Worm (Caenorhabditis elegans) whole organism, L1 larva: ENCODE measurements around the gene Y37H2A.18.

Source experiments
- C04F5.9 ChIP-seq: sonication (generic microtip); optimal IDR thresholded peaks from 2 replicates; lab custom pipeline; 2016; ENCODE audit warnings: missing genetic modification characterization, missing compliant biosample characterization
- C16A3.4 ChIP-seq: fragments of 150-350 bp; optimal IDR thresholded peaks from 2 replicates; lab custom pipeline; 2014; ENCODE audit warnings: missing biosample characterization, missing genetic modification characterization
- C34B4.2 ChIP-seq: sonication (generic microtip); optimal IDR thresholded peaks from 2 replicates; lab custom pipeline; 2017; ENCODE audit warnings: mild to moderate bottlenecking, missing genetic modification characterization, missing compliant biosample characterization
- F16B12.6 ChIP-seq: fragments of 150-350 bp; optimal IDR thresholded peaks from 2 replicates; lab custom pipeline; 2014; ENCODE audit warnings: missing biosample characterization, missing genetic modification characterization
- alr-1 ChIP-seq: fragments of 200-800 bp; sonication (Bioruptor generic); optimal IDR thresholded peaks from 2 replicates; lab custom pipeline; 2018; ENCODE audit warnings: borderline replicate concordance, mild to moderate bottlenecking, missing genetic modification characterization, missing compliant biosample characterization
- ceh-63 ChIP-seq: fragments of 200-800 bp; sonication (Bioruptor generic); optimal IDR thresholded peaks from 2 replicates; lab custom pipeline; 2018; ENCODE audit warnings: mild to moderate bottlenecking, missing genetic modification characterization, missing compliant biosample characterization
- ceh-8 ChIP-seq: fragments of 200-800 bp; sonication (Bioruptor generic); optimal IDR thresholded peaks from 2 replicates; lab custom pipeline; 2018; ENCODE audit warnings: mild to moderate bottlenecking, missing genetic modification characterization, moderate library complexity, missing compliant biosample characterization
- ceh-88 ChIP-seq: fragments of 200-800 bp; sonication (Bioruptor generic); IDR thresholded peaks from 2 replicates; pipeline ENCODE4 v1.3.6; 2022; ENCODE audit warnings: missing genetic modification characterization, missing compliant biosample characterization
- ceh-90 ChIP-seq: sonication (generic microtip); optimal IDR thresholded peaks from 2 replicates; lab custom pipeline; 2016; ENCODE audit warnings: missing genetic modification characterization, missing compliant biosample characterization
- ces-1 ChIP-seq: fragments of 150-350 bp; optimal IDR thresholded peaks from 2 replicates; lab custom pipeline; 2014; ENCODE audit warnings: missing biosample characterization, missing genetic modification reagents, missing genetic modification characterization
- dpl-1 ChIP-seq, 3 experiments: fragments of 150-350 bp in 2 of 3; sonication (generic microtip) in 1 of 3; optimal IDR thresholded peaks; 2 replicates each; lab custom pipeline; 2014 to 2017; ENCODE audit warnings: missing biosample characterization in 3 of 3, missing genetic modification characterization in 3 of 3, missing genetic modification reagents in 3 of 3
- efl-1 ChIP-seq, 4 experiments: fragments of 150-350 bp; optimal IDR thresholded peaks in 3 of 4; peaks in 1 of 4; 1 replicate in 1 of 4; 2 replicates in 3 of 4; lab custom pipeline; 2014; ENCODE audit warnings: missing biosample characterization in 2 of 4, missing genetic modification characterization in 2 of 4, missing genetic modification reagents in 2 of 4
- efl-3 ChIP-seq: fragments of 200-800 bp; sonication (Bioruptor generic); optimal IDR thresholded peaks from 2 replicates; lab custom pipeline; 2018; ENCODE audit warnings: mild to moderate bottlenecking, missing genetic modification characterization, missing compliant biosample characterization
- egl-13 ChIP-seq: sonication (generic microtip); optimal IDR thresholded peaks from 2 replicates; lab custom pipeline; 2016; ENCODE audit warnings: missing genotype, missing genetic modification reagents, missing genetic modification characterization, missing compliant biosample characterization
- elt-2 ChIP-seq: sonication (generic microtip); optimal IDR thresholded peaks from 2 replicates; lab custom pipeline; 2016; ENCODE audit warnings: missing genetic modification characterization, mild to moderate bottlenecking, inconsistent platforms, missing compliant biosample characterization, missing genetic modification reagents
- elt-3 ChIP-seq, 6 experiments: fragments of 150-350 bp in 1 of 6; sonication (generic microtip); optimal IDR thresholded peaks; 2 replicates each; lab custom pipeline; 2017 to 2018; ENCODE audit warnings: missing biosample characterization in 6 of 6, missing genetic modification characterization in 6 of 6, inconsistent platforms in 1 of 6
- ets-5 ChIP-seq: fragments of 200-800 bp; sonication (Bioruptor generic); IDR thresholded peaks from 2 replicates; pipeline ENCODE4 v1.3.6; 2022; ENCODE audit warnings: missing genetic modification characterization, missing compliant biosample characterization
- fkh-10 ChIP-seq: sonication (generic microtip); optimal IDR thresholded peaks from 2 replicates; lab custom pipeline; 2017; ENCODE audit warnings: missing biosample characterization, missing genetic modification reagents, missing genetic modification characterization
- fkh-4 ChIP-seq: sonication (generic microtip); optimal IDR thresholded peaks from 2 replicates; lab custom pipeline; 2016; ENCODE audit warnings: missing compliant biosample characterization, missing genetic modification characterization, borderline replicate concordance
- fkh-8 ChIP-seq: sonication (generic microtip); optimal IDR thresholded peaks from 2 replicates; lab custom pipeline; 2016; ENCODE audit warnings: mild to moderate bottlenecking, missing genetic modification characterization, missing compliant biosample characterization
- fos-1 ChIP-seq: fragments of 150-350 bp; optimal IDR thresholded peaks from 2 replicates; lab custom pipeline; 2014; ENCODE audit warnings: missing biosample characterization, missing genetic modification characterization
- grh-1 ChIP-seq: fragments of 200-800 bp; sonication (Bioruptor generic); IDR thresholded peaks from 2 replicates; pipeline ENCODE4 v1.3.6; 2022; ENCODE audit warnings: missing genetic modification reagents, missing genetic modification characterization, missing compliant biosample characterization
- irx-1 ChIP-seq: sonication (generic microtip); optimal IDR thresholded peaks from 2 replicates; lab custom pipeline; 2016; ENCODE audit warnings: missing genetic modification characterization, missing compliant biosample characterization
- jun-1 ChIP-seq: fragments of 150-350 bp; optimal IDR thresholded peaks from 2 replicates; lab custom pipeline; 2014; ENCODE audit warnings: missing biosample characterization, missing genetic modification reagents, missing genetic modification characterization
- lin-13 ChIP-seq: fragments of 150-350 bp; optimal IDR thresholded peaks from 2 replicates; lab custom pipeline; 2014; ENCODE audit warnings: missing biosample characterization, missing genetic modification reagents, missing genetic modification characterization
- lin-14 ChIP-seq: fragments of 200-800 bp; sonication (Bioruptor generic); optimal IDR thresholded peaks from 2 replicates; lab custom pipeline; 2018; ENCODE audit warnings: mild to moderate bottlenecking, missing genetic modification characterization, moderate library complexity, missing compliant biosample characterization
- lin-35 ChIP-seq, 2 experiments: fragments of 150-350 bp; optimal IDR thresholded peaks; 2 replicates each; lab custom pipeline; 2014; ENCODE audit warnings: missing biosample characterization in 2 of 2, missing genetic modification characterization in 2 of 2, missing genetic modification reagents in 2 of 2
- lin-39 ChIP-seq: fragments of 150-350 bp; optimal IDR thresholded peaks from 2 replicates; lab custom pipeline; 2014; ENCODE audit warnings: missing biosample characterization, missing genetic modification reagents, missing genetic modification characterization
- mab-9 ChIP-seq: fragments of 200-800 bp; sonication (Bioruptor generic); IDR thresholded peaks from 2 replicates; pipeline ENCODE4 v1.3.6; 2022; ENCODE audit warnings: missing genetic modification reagents, missing genetic modification characterization, missing compliant biosample characterization
- mdl-1 ChIP-seq, 2 experiments: fragments of 150-350 bp; optimal IDR thresholded peaks; 2 replicates each; lab custom pipeline; 2014 to 2017; ENCODE audit warnings: missing biosample characterization in 2 of 2, missing genetic modification characterization in 2 of 2, inconsistent platforms in 1 of 2
- mef-2 ChIP-seq: fragments of 150-350 bp; optimal IDR thresholded peaks from 2 replicates; lab custom pipeline; 2014; ENCODE audit warnings: missing biosample characterization, missing genetic modification characterization
- mep-1 ChIP-seq: fragments of 150-350 bp; optimal IDR thresholded peaks from 2 replicates; lab custom pipeline; 2014; ENCODE audit warnings: missing biosample characterization, missing genetic modification characterization
- nhr-11 ChIP-seq: fragments of 150-350 bp; optimal IDR thresholded peaks from 2 replicates; lab custom pipeline; 2014; ENCODE audit warnings: missing biosample characterization, missing genetic modification characterization
- nhr-28 ChIP-seq: fragments of 150-350 bp; optimal IDR thresholded peaks from 2 replicates; lab custom pipeline; 2014; ENCODE audit warnings: missing biosample characterization, missing genetic modification characterization
- nhr-47 ChIP-seq: sonication (generic microtip); optimal IDR thresholded peaks from 2 replicates; lab custom pipeline; 2016; ENCODE audit warnings: mild to moderate bottlenecking, missing genetic modification characterization, moderate library complexity, missing compliant biosample characterization
- nhr-76 ChIP-seq: sonication (generic microtip); optimal IDR thresholded peaks from 2 replicates; lab custom pipeline; 2017; ENCODE audit warnings: missing biosample characterization, missing genetic modification characterization
- snpc-4 ChIP-seq: fragments of 150-350 bp; optimal IDR thresholded peaks from 2 replicates; lab custom pipeline; 2014; ENCODE audit warnings: missing biosample characterization, missing genetic modification characterization
- snu-23 ChIP-seq: sonication (generic microtip); optimal IDR thresholded peaks from 2 replicates; lab custom pipeline; 2016; ENCODE audit warnings: missing genetic modification characterization, missing compliant biosample characterization
- sox-4 ChIP-seq: sonication (generic microtip); optimal IDR thresholded peaks from 2 replicates; lab custom pipeline; 2016; ENCODE audit warnings: missing genetic modification characterization, missing compliant biosample characterization
- sptf-1 ChIP-seq: fragments of 150-350 bp; optimal IDR thresholded peaks from 2 replicates; lab custom pipeline; 2014; ENCODE audit warnings: missing biosample characterization, missing genetic modification characterization
- sup-37 ChIP-seq: fragments of 200-800 bp; sonication (Bioruptor generic); optimal IDR thresholded peaks from 2 replicates; lab custom pipeline; 2018; ENCODE audit warnings: mild to moderate bottlenecking, missing genetic modification characterization, missing compliant biosample characterization
- swsn-7 ChIP-seq: sonication (generic microtip); optimal IDR thresholded peaks from 2 replicates; lab custom pipeline; 2016; ENCODE audit warnings: missing genetic modification characterization, missing compliant biosample characterization
- tbx-2 ChIP-seq: sonication (generic microtip); optimal IDR thresholded peaks from 2 replicates; lab custom pipeline; 2016; ENCODE audit warnings: missing genetic modification characterization, missing compliant biosample characterization
- tlp-1 ChIP-seq: fragments of 150-350 bp; optimal IDR thresholded peaks from 2 replicates; lab custom pipeline; 2014; ENCODE audit warnings: missing biosample characterization, missing genetic modification characterization
- unc-130 ChIP-seq: fragments of 150-350 bp; optimal IDR thresholded peaks from 2 replicates; lab custom pipeline; 2017; ENCODE audit warnings: missing biosample characterization, missing genetic modification characterization, inconsistent platforms
- unc-62 ChIP-seq: fragments of 150-350 bp; optimal IDR thresholded peaks from 2 replicates; lab custom pipeline; 2014; ENCODE audit warnings: missing biosample characterization, missing genetic modification reagents, missing genetic modification characterization
- unc-98 ChIP-seq: fragments of 200-800 bp; sonication (Bioruptor generic); IDR thresholded peaks from 2 replicates; pipeline ENCODE4 v1.3.6; 2022; ENCODE audit warnings: missing genetic modification characterization, missing compliant biosample characterization
- xbp-1 ChIP-seq: sonication (generic microtip); optimal IDR thresholded peaks from 2 replicates; lab custom pipeline; 2016; ENCODE audit warnings: missing genetic modification characterization, missing compliant biosample characterization
- zip-4 ChIP-seq: fragments of 200-800 bp; sonication (Bioruptor generic); optimal IDR thresholded peaks from 2 replicates; lab custom pipeline; 2018; ENCODE audit warnings: mild to moderate bottlenecking, missing genetic modification characterization, moderate library complexity, missing compliant biosample characterization

Gene Y37H2A.18

ce11 chrV:18093941-18094340 is 39.1 kb downstream of the Y37H2A.18 start:
- TF ChIP-seq lin-35 (GFP tag; optimal IDR thresholded peaks at IDR 0.05; lab: Kevin White, UChicago), result no peak
- TF ChIP-seq C34B4.2 (tag; lab: Kevin White, UChicago), result no peak

ce11 chrV:18091216-18091615 is 41.9 kb downstream of the Y37H2A.18 start:
- TF ChIP-seq mab-9 (GFP tag; lab: Robert Waterston, UW) (no peak), efl-1 (optimal IDR thresholded peaks at IDR 0.05; lab: Kevin White, UChicago) (no peak), efl-1 (GFP tag; optimal IDR thresholded peaks at IDR 0.05 in 1 of 2; lab: Kevin White, UChicago) (peak in 1 of 2 experiments; percentile 52)

- TF ChIP-seq mef-2 (tag; lab: Kevin White, UChicago) (no peak), snu-23 (peak; percentile 66), C04F5.9 (tag; lab: Kevin White, UChicago) (no peak), fkh-10 (no peak), tbx-2 (tag; lab: Kevin White, UChicago) (peak; percentile 49), jun-1 (tag; lab: Kevin White, UChicago) (no peak), ceh-63 (GFP tag; lab: Kevin White, UChicago) (no peak), fkh-8 (tag; lab: Kevin White, UChicago) (peak; percentile 17), unc-130 (peak; percentile 43), sox-4 (tag; lab: Kevin White, UChicago) (no peak), elt-2 (no peak), nhr-47 (tag; lab: Kevin White, UChicago) (no peak), ets-5 (no peak), grh-1 (GFP tag; lab: Robert Waterston, UW) (no peak), nhr-76 (tag; lab: Kevin White, UChicago) (no peak), irx-1 (tag; lab: Kevin White, UChicago) (peak; percentile 1), zip-4 (GFP tag; lab: Kevin White, UChicago) (no peak), egl-13 (no peak), fkh-4 (tag; lab: Kevin White, UChicago) (no peak), lin-13 (peak; percentile 11), efl-3 (GFP tag; lab: Kevin White, UChicago) (no peak), lin-39 (tag; lab: Kevin White, UChicago) (peak; percentile 37), ceh-90 (tag; lab: Kevin White, UChicago) (no peak), sup-37 (GFP tag; lab: Kevin White, UChicago) (no peak), tlp-1 (tag; lab: Kevin White, UChicago) (no peak), lin-14 (GFP tag; lab: Kevin White, UChicago) (no peak), F16B12.6 (tag; lab: Kevin White, UChicago) (peak; percentile 36), nhr-28 (tag; lab: Kevin White, UChicago) (no peak), nhr-11 (tag; lab: Kevin White, UChicago) (no peak), unc-62 (GFP tag; lab: Kevin White, UChicago) (no peak), ces-1 (GFP tag; lab: Kevin White, UChicago) (no peak), unc-98 (GFP tag; lab: Robert Waterston, UW) (no peak), dpl-1 (GFP tag; optimal IDR thresholded peaks at IDR 0.05; lab: Kevin White, UChicago) (peak; percentile 97 to 98 (median 97)), ceh-8 (peak; percentile 1), snpc-4 (tag; lab: Kevin White, UChicago) (no peak), elt-3 (tag; optimal IDR thresholded peaks at IDR 0.05; lab: Kevin White, UChicago) (no peak), mdl-1 (tag; optimal IDR thresholded peaks at IDR 0.05; lab: Kevin White, UChicago) (peak in 1 of 2 experiments; percentile 11), ceh-88 (no peak), sptf-1 (tag; lab: Kevin White, UChicago) (no peak), mep-1 (tag; lab: Kevin White, UChicago) (peak; percentile 69), swsn-7 (no peak), xbp-1 (tag; lab: Kevin White, UChicago) (peak; percentile 56), fos-1 (tag; lab: Kevin White, UChicago) (no peak), C16A3.4 (tag; lab: Kevin White, UChicago) (peak; percentile 40), alr-1 (tag; lab: Kevin White, UChicago) (no peak)
Measured at ce11 chrV:18086783-18087182, 46.3 kb downstream of the Y37H2A.18 start, which contains the start of gene slr-2. TSS of gene slr-2 (plus strand) at chrV:18087123.
